Worm (Caenorhabditis elegans): ENCODE measurements around the gene Y53F4B.9.
"Not testable (repeated sequence)": the region's sequence is repeated elsewhere in the genome, so short reads cannot be mapped to it uniquely, and the experiment has no call there.

The Y53F4B.9 gene

ce11 chrII:15043850-15044249 lies 33.6 kb upstream of the Y53F4B.9 start:
- peak; percentile 59 for TF ChIP-seq mcd-1 (GFP tag; IDR thresholded peaks at IDR 0.05)
- peak; percentile 38; the same call in 1 of the 2 replicates for TF ChIP-seq ekl-4 (GFP tag; IDR thresholded peaks at IDR 0.05)
- TF ChIP-seq dox-1 (GFP tag; IDR thresholded peaks at IDR 0.05) = peak; percentile 17; the same call in 1 of the 2 replicates
- 0 out of 2 replicates have a peak, but pooled peaks have one; percentile 52 for TF ChIP-seq C06A6.2 (GFP tag; conservative IDR thresholded peaks at IDR 0.05)
- TF ChIP-seq snpc-4 (GFP tag; optimal IDR thresholded peaks at IDR 0.05); cebp-1 (GFP tag; IDR thresholded peaks at IDR 0.05): not testable (repeated sequence)
- peak in 1 of 4 experiments; percentile 24 for TF ChIP-seq snpc-4 (tag; optimal IDR thresholded peaks at IDR 0.05)
- peak; percentile 18; the same call in 1 of the 2 replicates for TF ChIP-seq ceh-100 (GFP tag; IDR thresholded peaks at IDR 0.05)
- TF ChIP-seq K12H6.12 (tag; optimal IDR thresholded peaks at IDR 0.05) = peak; percentile 38
- TF ChIP-seq cebp-1 (tag; optimal IDR thresholded peaks at IDR 0.05) = peak; percentile 34
- peak; percentile 56; the same call in 1 of the 2 replicates for TF ChIP-seq nfyb-1 (GFP tag; IDR thresholded peaks at IDR 0.05)

ce11 chrII:15042783-15043182 lies 32.6 kb upstream of the Y53F4B.9 start:
- TF ChIP-seq zfh-2 (GFP tag; conservative IDR thresholded peaks at IDR 0.05) (peak; percentile 62), K11D2.4 (GFP tag; IDR thresholded peaks at IDR 0.05) (peak; percentile 55), mcd-1 (GFP tag; IDR thresholded peaks at IDR 0.05) (peak; percentile 54), pbrm-1 (GFP tag; IDR thresholded peaks at IDR 0.05) (peak; percentile 66; the same call in 1 of the 2 replicates), lin-26 (GFP tag; IDR thresholded peaks at IDR 0.05) (peak; percentile 48; the same call in 1 of the 2 replicates), cebp-1 (tag; optimal IDR thresholded peaks at IDR 0.05) (peak; percentile 35), ceh-27 (GFP tag; optimal IDR thresholded peaks at IDR 0.05) (peak; percentile 44), let-526 (GFP tag; IDR thresholded peaks at IDR 0.05) (peak; percentile 56; the same call in 1 of the 2 replicates), nfyb-1 (GFP tag; IDR thresholded peaks at IDR 0.05) (peak; percentile 89), attf-3 (GFP tag; conservative IDR thresholded peaks at IDR 0.05) (0 out of 2 replicates have a peak, but pooled peaks have one; percentile 14), ekl-4 (GFP tag; IDR thresholded peaks at IDR 0.05) (0 out of 2 replicates have a peak, but pooled peaks have one; percentile 35), rcor-1 (GFP tag; IDR thresholded peaks at IDR 0.05) (peak; percentile 58; the same call in 1 of the 2 replicates), snpc-4 (tag; optimal IDR thresholded peaks at IDR 0.05) (peak in 1 of 4 experiments; percentile 17), hmg-20 (GFP tag; IDR thresholded peaks at IDR 0.05) (0 out of 2 replicates have a peak, but pooled peaks have one; percentile 38), hmg-1.2 (GFP tag; IDR thresholded peaks at IDR 0.05) (peak; percentile 47)
- TF ChIP-seq cebp-1 (GFP tag; IDR thresholded peaks at IDR 0.05); snpc-4 (GFP tag; optimal IDR thresholded peaks at IDR 0.05): not testable (repeated sequence)

ce11 chrII:15042310-15042709 lies 32.1 kb upstream of the Y53F4B.9 start:
- TF ChIP-seq hlh-26 (GFP tag; conservative IDR thresholded peaks at IDR 0.05) (no peak), F37B4.10 (GFP tag; IDR thresholded peaks at IDR 0.05) (peak; percentile 65; the same call in 1 of the 2 replicates), F57C9.4 (tag; optimal IDR thresholded peaks at IDR 0.05) (no peak), atf-7 (tag; optimal IDR thresholded peaks at IDR 0.05) (no peak)

DNA sequence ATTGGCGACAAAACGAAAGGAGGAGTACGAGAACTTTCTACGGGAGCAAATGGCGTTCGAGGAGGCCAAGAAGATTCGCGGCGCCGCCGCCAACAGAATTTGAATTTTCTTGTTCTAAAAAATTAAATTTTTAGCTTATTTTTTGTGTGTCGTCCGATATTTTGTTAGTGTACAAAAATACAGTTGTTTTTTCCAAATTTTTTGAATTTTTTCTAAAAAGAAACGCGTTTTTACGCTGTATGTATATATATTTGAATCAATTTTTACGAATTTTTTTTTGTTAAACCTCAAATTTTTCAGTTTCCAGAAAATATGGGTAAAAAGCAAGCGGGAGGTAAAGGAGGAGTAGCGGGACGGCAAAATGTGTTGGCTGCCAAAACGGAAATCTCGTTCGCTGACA lies 28.9 kb upstream of the Y53F4B.9 start, which contains the start of gene trip-4:
Gene trip-4 (plus strand): TSS at position 301 of the 400 bp plus-strand sequence.
- TF ChIP-seq hlh-12 (tag; optimal IDR thresholded peaks at IDR 0.05) (no peak), hrde-1 (tag; optimal IDR thresholded peaks at IDR 0.05; ENCODE audit: borderline replicate concordance) (no peak), ceh-91 (GFP tag; IDR thresholded peaks at IDR 0.05) (no peak), ceh-100 (GFP tag; IDR thresholded peaks at IDR 0.05) (no peak), repo-1 (tag; optimal IDR thresholded peaks at IDR 0.05) (no peak), tlf-1 (GFP tag; optimal IDR thresholded peaks at IDR 0.05) (no peak), lsy-27 (tag; optimal IDR thresholded peaks at IDR 0.05; ENCODE audit: borderline replicate concordance, insufficient read depth) (no peak), ztf-26 (tag; optimal IDR thresholded peaks at IDR 0.05) (no peak), D2030.7 (GFP tag; IDR thresholded peaks at IDR 0.05) (no peak), bed-2 (GFP tag; IDR thresholded peaks at IDR 0.05) (no peak), ZK185.1 (tag; optimal IDR thresholded peaks at IDR 0.05; ENCODE audit: poor library complexity, severe bottlenecking) (no peak), ztf-18 (tag; optimal IDR thresholded peaks at IDR 0.05) (no peak), nhr-120 (GFP tag; IDR thresholded peaks at IDR 0.05) (no peak), unc-130 (GFP tag; optimal IDR thresholded peaks at IDR 0.05) (no peak), hsf-1 (GFP tag; IDR thresholded peaks at IDR 0.05) (no peak)
